Fruit fly (Drosophila melanogaster): ENCODE results near the gene CG16753.

Gene CG16753

DNA sequence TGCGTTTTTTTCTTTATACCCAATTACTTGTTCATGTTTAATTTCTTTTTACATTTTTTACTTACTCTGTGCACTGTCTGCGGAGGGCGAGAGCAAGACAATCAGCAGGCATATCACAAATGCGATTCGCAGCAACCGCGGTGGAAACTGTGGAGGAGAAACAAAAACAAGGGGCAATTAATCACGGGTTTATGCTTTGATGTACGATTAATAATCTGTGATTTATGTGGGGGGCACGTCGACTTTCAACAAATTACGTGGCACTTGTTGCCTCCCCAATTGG, 42.7 kb downstream of the CG16753 start:
- no peak for TF ChIP-seq CG8478 (optimal IDR thresholded peaks at IDR 0.05)
- no peak for TF ChIP-seq CTCF (optimal IDR thresholded peaks at IDR 0.05)

DNA sequence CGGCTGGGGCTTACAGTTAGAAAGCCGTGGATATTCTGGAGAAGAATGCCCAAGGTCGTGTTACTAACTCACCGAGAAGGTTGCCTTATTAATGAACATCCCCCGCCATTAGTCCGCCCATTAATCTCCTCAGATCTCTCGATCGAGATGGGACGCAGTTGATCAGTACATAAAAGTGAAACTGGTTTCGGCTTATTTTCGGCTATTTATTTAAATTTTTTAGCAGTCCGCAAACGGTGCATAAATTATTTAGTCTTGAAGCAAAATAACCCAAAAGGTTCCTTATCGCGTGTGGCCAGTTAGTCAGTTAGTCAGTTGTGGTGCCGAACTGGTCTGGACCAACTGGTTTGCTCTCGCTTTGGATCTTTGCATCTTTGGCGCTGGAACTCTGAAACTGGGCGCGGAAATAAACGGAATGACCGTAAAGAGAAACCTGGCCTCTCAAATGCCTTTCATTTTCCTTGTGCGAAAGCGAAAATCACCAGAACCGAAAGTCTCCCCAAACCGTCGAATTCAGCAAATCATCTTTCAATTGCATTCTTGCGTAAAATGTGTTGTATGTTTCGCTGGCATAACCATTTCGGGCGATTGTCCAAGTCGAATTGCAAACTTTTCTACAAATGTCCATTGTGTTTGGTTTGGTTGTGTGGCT, 44.0 kb downstream of the CG16753 start:
- no peak for TF ChIP-seq CTCF (optimal IDR thresholded peaks at IDR 0.05)
- TF ChIP-seq CG8478 (optimal IDR thresholded peaks at IDR 0.05) = no peak

- TF ChIP-seq CTCF (optimal IDR thresholded peaks at IDR 0.05) (no peak), CG8478 (optimal IDR thresholded peaks at IDR 0.05) (no peak)
These were observed 46.3 kb downstream of the CG16753 start for dm6 chr3L:3101157-3101556.

dm6 chr3L:3102506-3103023, 47.7 kb downstream of the CG16753 start:
- no peak for TF ChIP-seq CG8478 (optimal IDR thresholded peaks at IDR 0.05)
- no peak for TF ChIP-seq CTCF (optimal IDR thresholded peaks at IDR 0.05)

Measured in S2 (cell line).